Worm (Caenorhabditis elegans) whole organism, L4 larva: ENCODE measurements around the gene rib-2.

Source experiments
- F37D6.2 ChIP-seq: sonication (generic microtip); optimal IDR thresholded peaks from 2 replicates; lab custom pipeline; 2016; ENCODE audit warnings: mild to moderate bottlenecking, missing genetic modification characterization, missing compliant biosample characterization
- F49E8.2 ChIP-seq: sonication (generic microtip); optimal IDR thresholded peaks from 2 replicates; lab custom pipeline; 2016; ENCODE audit warnings: missing compliant biosample characterization, mild to moderate bottlenecking, missing genetic modification characterization, borderline replicate concordance
- T26A8.4 ChIP-seq: fragments of 200-800 bp; sonication (Bioruptor generic); IDR thresholded peaks from 2 replicates; pipeline ENCODE4 v1.3.6; 2022; ENCODE audit warnings: missing genetic modification characterization, missing compliant biosample characterization
- Y75B8A.6 ChIP-seq: fragments of 200-800 bp; sonication (Bioruptor generic); IDR thresholded peaks from 2 replicates; pipeline ENCODE4 v1.3.6; 2022; ENCODE audit warnings: missing genetic modification reagents, missing genetic modification characterization, missing compliant biosample characterization
- aha-1 ChIP-seq: fragments of 150-350 bp; peaks from one replicate; lab custom pipeline; 2014; ENCODE audit warnings: missing biosample characterization, missing genetic modification characterization
- ama-1 ChIP-seq: fragments of 150-350 bp; optimal IDR thresholded peaks from 2 replicates; lab custom pipeline; 2014; ENCODE audit warnings: inconsistent platforms, mixed read lengths
- attf-4 ChIP-seq: sonication (generic microtip); optimal IDR thresholded peaks from 3 replicates; lab custom pipeline; 2017; ENCODE audit warnings: missing biosample characterization, missing genetic modification characterization
- ces-1 ChIP-seq: fragments of 150-350 bp; sonication (generic microtip); optimal IDR thresholded peaks from 4 replicates; lab custom pipeline; 2014; ENCODE audit warnings: missing biosample characterization, missing genetic modification reagents, missing genetic modification characterization
- daf-16 ChIP-seq, 3 experiments: sonication (generic microtip); optimal IDR thresholded peaks; 2 replicates each; lab custom pipeline; 2016 to 2017; ENCODE audit warnings: missing genetic modification characterization in 3 of 3, missing genetic modification reagents in 3 of 3, mild to moderate bottlenecking in 2 of 3, missing compliant biosample characterization in 2 of 3, missing biosample characterization in 1 of 3, moderate library complexity in 1 of 3
- daf-8 ChIP-seq: fragments of 200-800 bp; sonication (Bioruptor generic); IDR thresholded peaks from 2 replicates; pipeline ENCODE4 v1.3.6; 2022; ENCODE audit warnings: missing genetic modification characterization, missing compliant biosample characterization
- dmd-6 ChIP-seq: fragments of 200-800 bp; sonication (Bioruptor generic); IDR thresholded peaks from 2 replicates; pipeline ENCODE4 v1.3.6; 2022; ENCODE audit warnings: missing genetic modification reagents, missing genetic modification characterization, missing compliant biosample characterization
- dmd-8 ChIP-seq: fragments of 200-800 bp; sonication (Bioruptor generic); IDR thresholded peaks from 2 replicates; pipeline ENCODE4 v1.3.6; 2022; ENCODE audit warnings: missing genetic modification characterization, missing compliant biosample characterization
- dpl-1 ChIP-seq: fragments of 150-350 bp; optimal IDR thresholded peaks from 2 replicates; lab custom pipeline; 2014; ENCODE audit warnings: missing biosample characterization, missing genetic modification reagents, missing genetic modification characterization
- fkh-10 ChIP-seq: fragments of 150-350 bp; optimal IDR thresholded peaks from 2 replicates; lab custom pipeline; 2014; ENCODE audit warnings: missing biosample characterization, missing genetic modification reagents, missing genetic modification characterization
- hlh-30 ChIP-seq: sonication (generic microtip); optimal IDR thresholded peaks from 2 replicates; lab custom pipeline; 2017; ENCODE audit warnings: antibody characterized with exemption, mild to moderate bottlenecking, missing genetic modification characterization, missing compliant biosample characterization; ENCODE audit not compliant: insufficient read depth
- hmg-1.1 ChIP-seq: fragments of 200-800 bp; sonication (Bioruptor generic); IDR thresholded peaks from 2 replicates; pipeline ENCODE4 v1.3.6; 2022; ENCODE audit warnings: missing genetic modification reagents, missing genetic modification characterization, missing compliant biosample characterization
- lim-7 ChIP-seq: fragments of 200-800 bp; sonication (Bioruptor generic); IDR thresholded peaks from 2 replicates; pipeline ENCODE4 v1.3.6; 2022; ENCODE audit warnings: missing genetic modification characterization, missing compliant biosample characterization
- lin-13 ChIP-seq: fragments of 150-350 bp; optimal IDR thresholded peaks from 2 replicates; lab custom pipeline; 2014; ENCODE audit warnings: missing biosample characterization, missing genetic modification reagents, missing genetic modification characterization
- lin-38 ChIP-seq: fragments of 200-800 bp; sonication (Bioruptor generic); IDR thresholded peaks from 2 replicates; pipeline ENCODE4 v1.3.6; 2022; ENCODE audit warnings: missing genetic modification reagents, missing genetic modification characterization, missing compliant biosample characterization
- lsy-2 ChIP-seq, 2 experiments: fragments of 150-350 bp in 1 of 2; sonication (generic microtip) in 1 of 2; optimal IDR thresholded peaks; 2 replicates each; lab custom pipeline; 2014 to 2017; ENCODE audit warnings: missing biosample characterization in 2 of 2, missing genetic modification characterization in 2 of 2
- mdt-29 ChIP-seq: fragments of 200-800 bp; sonication (Bioruptor generic); IDR thresholded peaks from 2 replicates; pipeline ENCODE4 v1.3.6; 2022; ENCODE audit warnings: missing genetic modification reagents, missing genetic modification characterization, missing compliant biosample characterization
- mxl-3 ChIP-seq: fragments of 200-800 bp; sonication (Bioruptor generic); optimal IDR thresholded peaks from 2 replicates; lab custom pipeline; 2018; ENCODE audit warnings: mild to moderate bottlenecking, missing genetic modification characterization, missing compliant biosample characterization
- nhr-102 ChIP-seq: sonication (generic microtip); optimal IDR thresholded peaks from 2 replicates; lab custom pipeline; 2016; ENCODE audit warnings: mild to moderate bottlenecking, missing genetic modification characterization, moderate library complexity, missing compliant biosample characterization
- nhr-11 ChIP-seq: fragments of 150-350 bp; optimal IDR thresholded peaks from 2 replicates; lab custom pipeline; 2014; ENCODE audit warnings: missing biosample characterization, missing genetic modification characterization
- nhr-42 ChIP-seq: fragments of 200-800 bp; sonication (Bioruptor generic); IDR thresholded peaks from 2 replicates; pipeline ENCODE4 v1.3.6; 2022; ENCODE audit warnings: missing genetic modification characterization, missing compliant biosample characterization
- nhr-6 ChIP-seq: fragments of 150-350 bp; optimal IDR thresholded peaks from 2 replicates; lab custom pipeline; 2014; ENCODE audit warnings: missing biosample characterization, missing genetic modification characterization
- nhr-76 ChIP-seq: fragments of 150-350 bp; optimal IDR thresholded peaks from 2 replicates; lab custom pipeline; 2014; ENCODE audit warnings: missing biosample characterization, missing genetic modification characterization
- nhr-77 ChIP-seq: fragments of 150-350 bp; optimal IDR thresholded peaks from 2 replicates; lab custom pipeline; 2014; ENCODE audit warnings: missing biosample characterization, missing genetic modification characterization
- pha-4 ChIP-seq, 2 experiments: fragments of 150-350 bp in 1 of 2; fragments of 200-800 bp in 1 of 2; sonication (Bioruptor generic) in 1 of 2; IDR thresholded peaks in 1 of 2; optimal IDR thresholded peaks in 1 of 2; 2 replicates each; pipeline versions ENCODE4 v1.3.6 to Lab custom; 2014 to 2022; ENCODE audit warnings: missing genetic modification characterization in 2 of 2, missing genetic modification reagents in 2 of 2, missing biosample characterization in 1 of 2, missing compliant biosample characterization in 1 of 2
- set-16 ChIP-seq: fragments of 200-800 bp; sonication (Bioruptor generic); IDR thresholded peaks from 2 replicates; pipeline ENCODE4 v1.3.6; 2022; ENCODE audit warnings: missing genetic modification reagents, missing genetic modification characterization, missing compliant biosample characterization
- spr-1 ChIP-seq: sonication (generic microtip); optimal IDR thresholded peaks from 2 replicates; lab custom pipeline; 2016; ENCODE audit warnings: mild to moderate bottlenecking, missing genetic modification characterization, missing compliant biosample characterization
- tra-1 ChIP-seq: fragments of 200-800 bp; sonication (Bioruptor generic); IDR thresholded peaks from 2 replicates; pipeline ENCODE4 v1.3.6; 2022; ENCODE audit warnings: missing genetic modification reagents, missing genetic modification characterization, missing compliant biosample characterization
- unc-39 ChIP-seq: sonication (generic microtip); optimal IDR thresholded peaks from 2 replicates; lab custom pipeline; 2017; ENCODE audit warnings: missing biosample characterization, missing genetic modification characterization
- unc-62 ChIP-seq, 3 experiments: fragments of 150-350 bp in 1 of 3; sonication (generic microtip); optimal IDR thresholded peaks in 2 of 3; peaks in 1 of 3; 1 replicate in 1 of 3; 2 replicates in 2 of 3; lab custom pipeline; 2014 to 2017; ENCODE audit warnings: missing biosample characterization in 3 of 3, missing genetic modification characterization in 3 of 3, missing genetic modification reagents in 3 of 3, missing genotype in 1 of 3
- zfp-2 ChIP-seq: sonication (generic microtip); optimal IDR thresholded peaks from 2 replicates; lab custom pipeline; 2016; ENCODE audit warnings: mild to moderate bottlenecking, missing genetic modification characterization, missing compliant biosample characterization
- zfp-3 ChIP-seq: fragments of 200-800 bp; sonication (Bioruptor generic); conservative IDR thresholded peaks from 2 replicates; pipeline ENCODE4 v1.3.6; 2022; ENCODE audit warnings: missing genetic modification reagents, missing genetic modification characterization, missing compliant biosample characterization
- ztf-11 ChIP-seq: fragments of 150-350 bp; optimal IDR thresholded peaks from 2 replicates; lab custom pipeline; 2014; ENCODE audit warnings: missing biosample characterization, missing genetic modification characterization
- ztf-7 ChIP-seq: fragments of 150-350 bp; optimal IDR thresholded peaks from 2 replicates; lab custom pipeline; 2014; ENCODE audit warnings: missing biosample characterization, missing genetic modification characterization

The rib-2 gene

DNA sequence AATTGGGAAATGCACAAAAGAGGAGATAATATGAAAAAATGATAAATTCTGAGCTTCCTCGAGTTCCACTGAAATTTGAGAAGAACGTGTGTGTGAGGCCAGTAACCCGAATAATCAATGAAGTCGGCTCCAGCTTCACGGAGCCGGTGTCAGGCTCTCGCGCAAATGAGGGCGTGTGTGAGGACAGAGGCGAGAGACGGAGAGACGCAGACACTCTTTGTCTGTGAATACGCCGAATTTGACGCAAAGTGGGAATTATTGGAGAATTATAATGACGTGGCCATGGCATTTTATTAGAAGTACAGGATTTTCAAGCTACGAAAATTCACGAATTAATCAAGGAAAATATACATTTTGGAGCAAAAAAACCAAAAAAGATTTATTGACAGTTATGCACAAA is 2.7 kb upstream of the rib-2 start (continued):
- 0 out of 2 replicates have a peak, but pooled peaks have one; percentile 14 for TF ChIP-seq dmd-6 (GFP tag; lab: Robert Waterston, UW)
- no peak for TF ChIP-seq nhr-76
- peak; percentile 39 for TF ChIP-seq nhr-6 (tag; lab: Kevin White, UChicago)
- TF ChIP-seq nhr-77 (tag; lab: Kevin White, UChicago), result no peak
- no peak for TF ChIP-seq ztf-11
- no peak for TF ChIP-seq nhr-42 (GFP tag; lab: Robert Waterston, UW)
- no peak for TF ChIP-seq daf-16 (GFP tag; optimal IDR thresholded peaks at IDR 0.05; lab: Kevin White, UChicago)
- TF ChIP-seq daf-16 (tag; optimal IDR thresholded peaks at IDR 0.05; lab: Kevin White, UChicago), result peak; percentile 4
- TF ChIP-seq spr-1, result no peak
- TF ChIP-seq nhr-11 (tag; lab: Kevin White, UChicago), result peak; percentile 50
- peak; percentile 97 for TF ChIP-seq aha-1 (tag; lab: Kevin White, UChicago)
- peak in 1 of 2 experiments; percentile 72 for TF ChIP-seq lsy-2 (tag; optimal IDR thresholded peaks at IDR 0.05; lab: Kevin White, UChicago)
- 0 out of 2 replicates have a peak, but pooled peaks have one; percentile 49 for TF ChIP-seq zfp-3 (GFP tag; lab: Robert Waterston, UW)
- no peak for TF ChIP-seq attf-4
- TF ChIP-seq tra-1 (GFP tag; lab: Robert Waterston, UW), result no peak
- no peak for TF ChIP-seq dmd-8 (GFP tag; lab: Robert Waterston, UW)
- TF ChIP-seq set-16 (GFP tag; lab: Robert Waterston, UW), result no peak
- peak; percentile 12 for TF ChIP-seq mxl-3 (GFP tag; lab: Kevin White, UChicago)
- TF ChIP-seq lin-13 (GFP tag; lab: Kevin White, UChicago), result no peak
- no peak for TF ChIP-seq ces-1 (GFP tag; lab: Kevin White, UChicago)
- TF ChIP-seq unc-39, result no peak
- no peak for TF ChIP-seq zfp-2 (tag; lab: Kevin White, UChicago)
- TF ChIP-seq F37D6.2 (tag; lab: Kevin White, UChicago), result no peak
- TF ChIP-seq hlh-30 (tag; lab: Kevin White, UChicago), result peak; percentile 69
- peak; percentile 74 for TF ChIP-seq lin-38
- peak; percentile 23 for TF ChIP-seq nhr-102 (tag; lab: Kevin White, UChicago)
- TF ChIP-seq T26A8.4 (GFP tag; lab: Robert Waterston, UW), result peak; percentile 26; the same call in 1 of the 2 replicates
- TF ChIP-seq mdt-29 (GFP tag; lab: Robert Waterston, UW), result no peak
- no peak for TF ChIP-seq daf-8 (GFP tag; lab: Robert Waterston, UW)
- TF ChIP-seq ztf-7 (tag; lab: Kevin White, UChicago), result no peak
- 0 out of 2 replicates have a peak, but pooled peaks have one; percentile 41 for TF ChIP-seq hmg-1.1 (GFP tag; lab: Robert Waterston, UW)
- peak; percentile 60 for TF ChIP-seq dpl-1 (GFP tag; lab: Kevin White, UChicago)

DNA sequence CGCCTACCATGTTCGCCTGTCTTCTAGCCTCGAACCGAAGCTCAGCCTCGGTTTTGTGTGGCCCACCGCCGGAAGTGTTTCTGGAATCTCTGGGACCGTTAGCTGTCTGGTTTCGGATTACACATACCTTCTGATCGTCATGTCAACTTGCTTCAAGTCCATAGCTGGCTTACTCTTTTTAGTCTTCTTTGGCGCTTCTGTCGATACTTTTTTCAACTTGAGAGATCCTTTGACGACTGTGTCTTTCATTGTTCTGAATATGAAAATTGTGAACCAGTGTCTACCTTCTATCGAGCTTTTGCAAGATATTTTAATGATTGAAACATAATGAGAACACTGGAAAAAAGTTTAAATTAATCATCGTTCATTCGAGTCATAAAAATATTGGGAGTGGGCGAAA is 2.1 kb upstream of the rib-2 start, which contains the start of gene K01G5.8:
Gene K01G5.8 (minus strand): TSS at position 255 of the 400 bp plus-strand sequence.
- TF ChIP-seq ama-1 (lab: Kevin White, UChicago) (peak; percentile 41), F49E8.2 (tag; lab: Kevin White, UChicago) (peak; percentile 8), nhr-42 (GFP tag; lab: Robert Waterston, UW) (0 out of 2 replicates have a peak, but pooled peaks have one; percentile 48), lin-38 (peak; percentile 63), unc-62 (GFP tag; optimal IDR thresholded peaks at IDR 0.05 in 1 of 2; lab: Kevin White, UChicago) (no peak), unc-62 (tag; optimal IDR thresholded peaks at IDR 0.05; lab: Kevin White, UChicago) (no peak), Y75B8A.6 (0 out of 2 replicates have a peak, but pooled peaks have one; percentile 39), pha-4 (GFP tag; IDR thresholded peaks at IDR 0.05; lab: Robert Waterston, UW) (0 out of 2 replicates have a peak, but pooled peaks have one; percentile 12), pha-4 (tag; optimal IDR thresholded peaks at IDR 0.05; lab: Kevin White, UChicago) (no peak), fkh-10 (GFP tag; lab: Kevin White, UChicago) (no peak), lim-7 (GFP tag; lab: Robert Waterston, UW) (0 out of 2 replicates have a peak, but pooled peaks have one; percentile 5)
